Fruit fly (Drosophila melanogaster) whole organism, embryonic: Measurements from ENCODE around the gene ppk15.

Source experiments
- CG1024 ChIP-seq: fragments of 200-800 bp; sonication (Bioruptor generic); IDR thresholded peaks from 2 replicates; pipeline ENCODE4 v1.3.6; 2022; ENCODE audit warnings: missing biosample characterization, missing genetic modification characterization
- CG10274 ChIP-seq: fragments of 200-800 bp; sonication (Bioruptor generic); optimal IDR thresholded peaks from 3 replicates; lab custom pipeline; 2017; ENCODE audit warnings: missing biosample characterization, mild to moderate bottlenecking, missing genetic modification characterization
- CG10543 ChIP-seq: fragments of 200-800 bp; sonication (Bioruptor generic); optimal IDR thresholded peaks from 3 replicates; lab custom pipeline; 2017; ENCODE audit warnings: missing biosample characterization, mild to moderate bottlenecking, missing genetic modification characterization, moderate library complexity
- CG11247 ChIP-seq: fragments of 200-800 bp; sonication (Bioruptor generic); IDR thresholded peaks from 2 replicates; pipeline ENCODE4 v1.3.6; 2022; ENCODE audit warnings: missing biosample characterization, missing genetic modification characterization
- CG12104 ChIP-seq: fragments of 200-800 bp; sonication (Bioruptor generic); optimal IDR thresholded peaks from 3 replicates; lab custom pipeline; 2016; ENCODE audit warnings: missing biosample characterization, missing genetic modification characterization
- CG12236 ChIP-seq: fragments of 200-800 bp; sonication (Bioruptor generic); optimal IDR thresholded peaks from 2 replicates; lab custom pipeline; 2016; ENCODE audit warnings: missing biosample characterization, missing genetic modification characterization
- CG1233 ChIP-seq: fragments of 200-800 bp; sonication (Bioruptor generic); optimal IDR thresholded peaks from 4 replicates; lab custom pipeline; 2018; ENCODE audit warnings: missing biosample characterization, mild to moderate bottlenecking, missing genetic modification characterization
- CG13296 ChIP-seq: fragments of 200-800 bp; sonication (Bioruptor generic); optimal IDR thresholded peaks from 3 replicates; lab custom pipeline; 2018; ENCODE audit warnings: missing biosample characterization, mild to moderate bottlenecking, missing genetic modification characterization
- CG13775 ChIP-seq: fragments of 200-800 bp; sonication (Bioruptor generic); optimal IDR thresholded peaks from 3 replicates; lab custom pipeline; 2017; ENCODE audit warnings: missing biosample characterization, mild to moderate bottlenecking, missing genetic modification characterization
- CG13894 ChIP-seq: fragments of 200-800 bp; sonication (Bioruptor generic); optimal IDR thresholded peaks from 3 replicates; lab custom pipeline; 2018; ENCODE audit warnings: missing biosample characterization, mild to moderate bottlenecking, missing genetic modification characterization, moderate library complexity
- CG14965 ChIP-seq: fragments of 200-800 bp; sonication (Bioruptor generic); optimal IDR thresholded peaks from 2 replicates; lab custom pipeline; 2016; ENCODE audit warnings: missing biosample characterization, missing genetic modification characterization, borderline replicate concordance
- CG16815 ChIP-seq: fragments of 200-800 bp; sonication (Bioruptor generic); optimal IDR thresholded peaks from 3 replicates; lab custom pipeline; 2017; ENCODE audit warnings: missing biosample characterization, mild to moderate bottlenecking, missing genetic modification characterization
- CG33557 ChIP-seq: fragments of 200-800 bp; sonication (Bioruptor generic); optimal IDR thresholded peaks from 2 replicates; lab custom pipeline; 2019; ENCODE audit warnings: missing biosample characterization, mild to moderate bottlenecking, missing genetic modification characterization, moderate library complexity
- CG34376 ChIP-seq: fragments of 200-800 bp; sonication (Bioruptor generic); optimal IDR thresholded peaks from 2 replicates; lab custom pipeline; 2018; ENCODE audit warnings: missing biosample characterization, mild to moderate bottlenecking, missing genetic modification characterization
- CG4282 ChIP-seq: fragments of 200-800 bp; sonication (Bioruptor generic); optimal IDR thresholded peaks from 2 replicates; lab custom pipeline; 2016; ENCODE audit warnings: missing biosample characterization, missing genetic modification characterization
- CG4404 ChIP-seq: fragments of 200-800 bp; sonication (Bioruptor generic); IDR thresholded peaks from 2 replicates; pipeline ENCODE4 v1.3.6; 2022; ENCODE audit warnings: missing biosample characterization, missing genetic modification characterization
- CG4730 ChIP-seq: fragments of 200-800 bp; sonication (Bioruptor generic); IDR thresholded peaks from 2 replicates; pipeline ENCODE4 v1.3.6; 2022; ENCODE audit warnings: missing biosample characterization, missing genetic modification characterization
- CG5245 ChIP-seq: fragments of 200-800 bp; sonication (Bioruptor generic); optimal IDR thresholded peaks from 3 replicates; lab custom pipeline; 2016; ENCODE audit warnings: missing biosample characterization, missing genetic modification characterization
- CG6175 ChIP-seq: fragments of 200-800 bp; sonication (Bioruptor generic); IDR thresholded peaks from 3 replicates; pipeline ENCODE4 v1.3.6; 2022; ENCODE audit warnings: missing biosample characterization, missing genetic modification characterization
- CG6683 ChIP-seq: fragments of 200-800 bp; sonication (Bioruptor generic); optimal IDR thresholded peaks from 2 replicates; lab custom pipeline; 2017; ENCODE audit warnings: missing biosample characterization, mild to moderate bottlenecking, missing genetic modification characterization, missing genetic modification reagents
- CG7372 ChIP-seq: fragments of 200-800 bp; sonication (Bioruptor generic); IDR thresholded peaks from 2 replicates; pipeline ENCODE4 v1.3.6; 2022; ENCODE audit warnings: missing biosample characterization, missing genetic modification characterization
- CG9932 ChIP-seq: fragments of 200-800 bp; sonication (Bioruptor generic); IDR thresholded peaks from 2 replicates; pipeline ENCODE4 v1.3.6; 2022; ENCODE audit warnings: missing biosample characterization, missing genetic modification characterization
- D19B ChIP-seq: fragments of 200-800 bp; sonication (Bioruptor generic); optimal IDR thresholded peaks from 2 replicates; lab custom pipeline; 2017; ENCODE audit warnings: missing biosample characterization, mild to moderate bottlenecking, missing genetic modification characterization
- Dad ChIP-seq: fragments of 200-800 bp; sonication (Bioruptor generic); optimal IDR thresholded peaks from 3 replicates; lab custom pipeline; 2016; ENCODE audit warnings: missing biosample characterization, missing genetic modification characterization
- Drgx ChIP-seq: fragments of 200-800 bp; sonication (Bioruptor generic); IDR thresholded peaks from 2 replicates; pipeline ENCODE4 v1.3.6; 2022; ENCODE audit warnings: missing biosample characterization, missing genetic modification characterization
- Gsc ChIP-seq: fragments of 200-800 bp; sonication (Bioruptor generic); IDR thresholded peaks from 2 replicates; pipeline ENCODE4 v1.3.6; 2022; ENCODE audit warnings: missing biosample characterization, missing genetic modification characterization
- HHEX ChIP-seq: fragments of 200-800 bp; sonication (Bioruptor generic); optimal IDR thresholded peaks from 3 replicates; lab custom pipeline; 2017; ENCODE audit warnings: missing biosample characterization, mild to moderate bottlenecking, missing genetic modification characterization, missing genetic modification reagents
- HLH4C ChIP-seq: fragments of 200-800 bp; sonication (Bioruptor generic); IDR thresholded peaks from 3 replicates; pipeline ENCODE4 v1.3.6; 2022; ENCODE audit warnings: missing biosample characterization, missing genetic modification characterization; ENCODE audit not compliant: partially characterized antibody
- HLHmδ ChIP-seq: fragments of 200-800 bp; sonication (Bioruptor generic); optimal IDR thresholded peaks from 2 replicates; lab custom pipeline; 2018; ENCODE audit warnings: missing biosample characterization, mild to moderate bottlenecking, missing genetic modification characterization, moderate library complexity
- Lpt ChIP-seq: fragments of >200 bp; optimal IDR thresholded peaks from 2 replicates; lab custom pipeline; 2018; ENCODE audit warnings: missing biosample characterization, missing genetic modification characterization
- NFAT ChIP-seq: fragments of 200-800 bp; sonication (Bioruptor generic); IDR thresholded peaks from 2 replicates; pipeline ENCODE4 v1.3.6; 2022; ENCODE audit warnings: missing biosample characterization, missing genetic modification characterization
- Side ChIP-seq: fragments of 200-800 bp; sonication (Bioruptor generic); optimal IDR thresholded peaks from 2 replicates; lab custom pipeline; 2016; ENCODE audit warnings: missing biosample characterization, missing genetic modification characterization
- Trl ChIP-seq, 3 experiments: fragments of >200 bp in 2 of 3; fragments of 200-800 bp in 1 of 3; sonication (Bioruptor generic) in 1 of 3; optimal IDR thresholded peaks; 2 replicates in 1 of 3; 3 replicates in 2 of 3; lab custom pipeline; 2016 to 2017; ENCODE audit warnings: missing biosample characterization in 1 of 3, missing genetic modification characterization in 1 of 3
- chn ChIP-seq: fragments of 200-800 bp; sonication (Bioruptor generic); optimal IDR thresholded peaks from 2 replicates; lab custom pipeline; 2016; ENCODE audit warnings: missing biosample characterization, missing genetic modification characterization
- crol ChIP-seq: fragments of 200-800 bp; sonication (Bioruptor generic); IDR thresholded peaks from 2 replicates; pipeline ENCODE4 v1.3.6; 2022; ENCODE audit warnings: missing biosample characterization, missing genetic modification characterization
- grau ChIP-seq: fragments of 200-800 bp; optimal IDR thresholded peaks from 3 replicates; lab custom pipeline; 2019; ENCODE audit warnings: missing biosample characterization, mild to moderate bottlenecking, missing genetic modification characterization, moderate library complexity
- gsb ChIP-seq: fragments of 200-800 bp; sonication (Bioruptor generic); IDR thresholded peaks from 2 replicates; pipeline ENCODE4 v1.3.6; 2022; ENCODE audit warnings: missing biosample characterization, missing genetic modification characterization
- gsb-n ChIP-seq: fragments of 200-800 bp; sonication (Bioruptor generic); optimal IDR thresholded peaks from 3 replicates; lab custom pipeline; 2018; ENCODE audit warnings: missing biosample characterization, mild to moderate bottlenecking, missing genetic modification characterization
- hb ChIP-seq: fragments of 200-800 bp; sonication (Bioruptor generic); IDR thresholded peaks from 3 replicates; pipeline ENCODE4 v1.3.6; 2022; ENCODE audit warnings: missing biosample characterization, missing genetic modification characterization; ENCODE audit not compliant: partially characterized antibody
- lab ChIP-seq: fragments of 200-800 bp; sonication (Bioruptor generic); optimal IDR thresholded peaks from 3 replicates; lab custom pipeline; 2017; ENCODE audit warnings: missing biosample characterization, missing genetic modification characterization, mild to moderate bottlenecking, moderate library complexity, missing genetic modification reagents
- mld ChIP-seq: fragments of 200-800 bp; sonication (Bioruptor generic); IDR thresholded peaks from 3 replicates; pipeline ENCODE4 v1.3.6; 2022; ENCODE audit warnings: missing biosample characterization, missing genetic modification characterization; ENCODE audit not compliant: partially characterized antibody
- slbo ChIP-seq: fragments of 200-800 bp; sonication (Bioruptor generic); IDR thresholded peaks from 2 replicates; pipeline ENCODE4 v1.3.6; 2022; ENCODE audit warnings: missing biosample characterization, missing genetic modification characterization
- sna ChIP-seq: fragments of 200-800 bp; sonication (Bioruptor generic); IDR thresholded peaks from 2 replicates; pipeline ENCODE4 v1.3.6; 2022; ENCODE audit warnings: missing biosample characterization, missing genetic modification characterization; ENCODE audit not compliant: partially characterized antibody
- so ChIP-seq: fragments of 200-800 bp; sonication (Bioruptor generic); IDR thresholded peaks from 3 replicates; pipeline ENCODE4 v1.3.6; 2022; ENCODE audit warnings: missing biosample characterization, missing genetic modification characterization
- stwl ChIP-seq: fragments of 200-800 bp; sonication (Bioruptor generic); optimal IDR thresholded peaks from 3 replicates; lab custom pipeline; 2018; ENCODE audit warnings: missing biosample characterization, mild to moderate bottlenecking, missing genetic modification characterization, moderate library complexity
- tin ChIP-seq: fragments of 200-800 bp; sonication (Bioruptor generic); optimal IDR thresholded peaks from 3 replicates; lab custom pipeline; 2016; ENCODE audit warnings: missing biosample characterization, missing genetic modification characterization
- wek ChIP-seq: fragments of 200-800 bp; sonication (Bioruptor generic); optimal IDR thresholded peaks from 3 replicates; lab custom pipeline; 2018; ENCODE audit warnings: missing biosample characterization, mild to moderate bottlenecking, missing genetic modification characterization, moderate library complexity

ppk15 gene

dm6 chr3R:26442609-26443180 lies 39.2 kb upstream of the ppk15 start (continued):
- TF ChIP-seq CG33557 (GFP tag; lab: Kevin White, UChicago) (no peak), CG5245 (GFP tag; lab: Kevin White, UChicago) (no peak), slbo (GFP tag; lab: Robert Waterston, UW) (peak; percentile 37; the same call in 1 of the 2 replicates), lab (GFP tag; lab: Kevin White, UChicago) (peak; percentile 21), so (GFP tag; lab: Robert Waterston, UW) (peak; percentile 29; the same call in 2 of the 3 replicates), CG12104 (GFP tag; lab: Kevin White, UChicago) (no peak), CG6175 (GFP tag; lab: Robert Waterston, UW) (0 out of 3 replicates have a peak, but pooled peaks have one; percentile 26), CG4404 (GFP tag; lab: Robert Waterston, UW) (no peak), CG13296 (GFP tag; lab: Kevin White, UChicago) (no peak), stwl (tag; lab: Kevin White, UChicago) (no peak), CG4282 (GFP tag; lab: Kevin White, UChicago) (no peak), CG6683 (GFP tag; lab: Kevin White, UChicago) (no peak), grau (no peak), CG16815 (GFP tag; lab: Kevin White, UChicago) (no peak), tin (GFP tag; lab: Kevin White, UChicago) (no peak), chn (GFP tag; lab: Kevin White, UChicago) (no peak), wek (GFP tag; lab: Kevin White, UChicago) (no peak), HHEX (GFP tag; lab: Kevin White, UChicago) (no peak), CG9932 (GFP tag; lab: Robert Waterston, UW) (peak; percentile 45; the same call in 1 of the 2 replicates), Drgx (GFP tag; lab: Robert Waterston, UW) (peak; percentile 64), CG7372 (GFP tag; lab: Robert Waterston, UW) (peak; percentile 65), CG4730 (GFP tag; lab: Robert Waterston, UW) (no peak), CG14965 (GFP tag; lab: Kevin White, UChicago) (no peak), Side (GFP tag; lab: Kevin White, UChicago) (no peak), CG1024 (GFP tag; lab: Robert Waterston, UW) (no peak)

- TF ChIP-seq HLH4C (GFP tag; lab: Robert Waterston, UW): no peak
- TF ChIP-seq gsb-n (tag; lab: Kevin White, UChicago): no peak
- no peak for TF ChIP-seq CG1233 (GFP tag; lab: Kevin White, UChicago)
- TF ChIP-seq hb (GFP tag; lab: Robert Waterston, UW): 0 out of 3 replicates have a peak, but pooled peaks have one; percentile 47
- 0 out of 2 replicates have a peak, but pooled peaks have one; percentile 46 for TF ChIP-seq sna (GFP tag; lab: Robert Waterston, UW)
- TF ChIP-seq CG11247 (GFP tag; lab: Robert Waterston, UW): 0 out of 2 replicates have a peak, but pooled peaks have one; percentile 31
- TF ChIP-seq D19B: no peak
- TF ChIP-seq CG34376 (GFP tag; lab: Kevin White, UChicago): peak; percentile 27
- no peak for TF ChIP-seq Lpt (GFP tag; lab: Kevin White, UChicago)
- no peak for TF ChIP-seq NFAT (GFP tag; lab: Robert Waterston, UW)
- TF ChIP-seq Gsc (GFP tag; lab: Robert Waterston, UW): no peak
- no peak for TF ChIP-seq Dad (GFP tag; lab: Kevin White, UChicago)
- no peak for TF ChIP-seq CG12236
- peak; percentile 49 for TF ChIP-seq CG13894 (tag; lab: Kevin White, UChicago)
- TF ChIP-seq CG10274 (GFP tag; lab: Kevin White, UChicago): no peak
- no peak for TF ChIP-seq gsb (GFP tag; lab: Robert Waterston, UW)
- no peak for TF ChIP-seq CG13775 (GFP tag; lab: Kevin White, UChicago)
- TF ChIP-seq HLHmδ (GFP tag; lab: Kevin White, UChicago): peak; percentile 34
- no peak for TF ChIP-seq crol (GFP tag; lab: Robert Waterston, UW)
- TF ChIP-seq mld (GFP tag; lab: Robert Waterston, UW): no peak
- TF ChIP-seq Trl (optimal IDR thresholded peaks at IDR 0.05; lab: Kevin White, UChicago): peak; percentile 48 to 61
- no peak for TF ChIP-seq Trl (GFP tag; optimal IDR thresholded peaks at IDR 0.05; lab: Kevin White, UChicago)
- TF ChIP-seq CG10543 (GFP tag; lab: Kevin White, UChicago): peak; percentile 63
Measured at dm6 chr3R:26440455-26441196, 37.2 kb upstream of the ppk15 start, which contains the start of gene tx. Gene tx, plus strand, starts transcription at chr3R:26440778.
